Worm (Caenorhabditis elegans) whole organism, L4 larva: ENCODE measurements around the gene R05C11.4.

Source experiments
- D1046.2 ChIP-seq: fragments of 200-800 bp; sonication (Bioruptor generic); IDR thresholded peaks from 2 replicates; pipeline ENCODE4 v1.3.6; 2022; ENCODE audit warnings: missing genetic modification characterization, missing compliant biosample characterization
- Y75B8A.6 ChIP-seq: fragments of 200-800 bp; sonication (Bioruptor generic); IDR thresholded peaks from 2 replicates; pipeline ENCODE4 v1.3.6; 2022; ENCODE audit warnings: missing genetic modification reagents, missing genetic modification characterization, missing compliant biosample characterization
- ZK337.2 ChIP-seq: fragments of 200-800 bp; sonication (Bioruptor generic); IDR thresholded peaks from 2 replicates; pipeline ENCODE4 v1.3.6; 2022; ENCODE audit warnings: missing genetic modification reagents, missing genetic modification characterization, missing compliant biosample characterization
- ZK546.5 ChIP-seq, 2 experiments: sonication (generic microtip); optimal IDR thresholded peaks; 2 replicates each; lab custom pipeline; 2017; ENCODE audit warnings: missing biosample characterization in 2 of 2, missing genetic modification characterization in 2 of 2
- aha-1 ChIP-seq: fragments of 150-350 bp; peaks from one replicate; lab custom pipeline; 2014; ENCODE audit warnings: missing biosample characterization, missing genetic modification characterization
- ama-1 ChIP-seq: fragments of 150-350 bp; optimal IDR thresholded peaks from 2 replicates; lab custom pipeline; 2014; ENCODE audit warnings: inconsistent platforms, mixed read lengths
- arid-1 ChIP-seq: fragments of 200-800 bp; sonication (Bioruptor generic); conservative IDR thresholded peaks from 2 replicates; pipeline ENCODE4 v1.3.6; 2022; ENCODE audit warnings: missing genetic modification reagents, missing genetic modification characterization, missing compliant biosample characterization
- ceh-20 ChIP-seq: fragments of 200-800 bp; sonication (Bioruptor generic); IDR thresholded peaks from 2 replicates; pipeline ENCODE4 v1.3.6; 2022; ENCODE audit warnings: missing genetic modification reagents, missing genetic modification characterization, missing compliant biosample characterization
- ceh-28 ChIP-seq: fragments of 150-350 bp; optimal IDR thresholded peaks from 2 replicates; lab custom pipeline; 2014; ENCODE audit warnings: missing biosample characterization, missing genetic modification reagents, missing genetic modification characterization
- ceh-82 ChIP-seq: sonication (generic microtip); optimal IDR thresholded peaks from 2 replicates; lab custom pipeline; 2017; ENCODE audit warnings: missing biosample characterization, missing genetic modification characterization
- ces-1 ChIP-seq: fragments of 150-350 bp; sonication (generic microtip); optimal IDR thresholded peaks from 4 replicates; lab custom pipeline; 2014; ENCODE audit warnings: missing biosample characterization, missing genetic modification reagents, missing genetic modification characterization
- cey-2 ChIP-seq: sonication (generic microtip); optimal IDR thresholded peaks from 3 replicates; lab custom pipeline; 2017; ENCODE audit warnings: missing genetic modification characterization, mild to moderate bottlenecking, missing compliant biosample characterization, antibody characterized with exemption, borderline replicate concordance; ENCODE audit not compliant: insufficient read depth
- ctbp-1 ChIP-seq: fragments of 200-800 bp; sonication (Bioruptor generic); IDR thresholded peaks from 2 replicates; pipeline ENCODE4 v1.3.6; 2022; ENCODE audit warnings: missing genetic modification reagents, missing genetic modification characterization, missing compliant biosample characterization
- daf-16 ChIP-seq, 3 experiments: sonication (generic microtip); optimal IDR thresholded peaks; 2 replicates each; lab custom pipeline; 2016 to 2017; ENCODE audit warnings: missing genetic modification characterization in 3 of 3, missing genetic modification reagents in 3 of 3, mild to moderate bottlenecking in 2 of 3, missing compliant biosample characterization in 2 of 3, missing biosample characterization in 1 of 3, moderate library complexity in 1 of 3
- daf-19 ChIP-seq: fragments of 200-800 bp; sonication (Bioruptor generic); conservative IDR thresholded peaks from 2 replicates; pipeline ENCODE4 v1.3.6; 2022; ENCODE audit warnings: missing genetic modification characterization, missing compliant biosample characterization
- dmd-6 ChIP-seq: fragments of 200-800 bp; sonication (Bioruptor generic); IDR thresholded peaks from 2 replicates; pipeline ENCODE4 v1.3.6; 2022; ENCODE audit warnings: missing genetic modification reagents, missing genetic modification characterization, missing compliant biosample characterization
- dmd-9 ChIP-seq: fragments of 200-800 bp; sonication (Bioruptor generic); IDR thresholded peaks from 2 replicates; pipeline ENCODE4 v1.3.6; 2022; ENCODE audit warnings: missing genetic modification reagents, missing genetic modification characterization, missing compliant biosample characterization
- dve-1 ChIP-seq: sonication (generic microtip); optimal IDR thresholded peaks from 2 replicates; lab custom pipeline; 2017; ENCODE audit warnings: antibody characterized with exemption, mild to moderate bottlenecking, missing genetic modification characterization, missing compliant biosample characterization; ENCODE audit not compliant: insufficient read depth
- fkh-10 ChIP-seq: fragments of 150-350 bp; optimal IDR thresholded peaks from 2 replicates; lab custom pipeline; 2014; ENCODE audit warnings: missing biosample characterization, missing genetic modification reagents, missing genetic modification characterization
- gei-8 ChIP-seq: fragments of 200-800 bp; sonication (Bioruptor generic); optimal IDR thresholded peaks from 2 replicates; lab custom pipeline; 2018; ENCODE audit warnings: mild to moderate bottlenecking, missing genetic modification characterization, missing compliant biosample characterization
- hlh-11 ChIP-seq: fragments of 200-800 bp; sonication (Bioruptor generic); optimal IDR thresholded peaks from 2 replicates; lab custom pipeline; 2018; ENCODE audit warnings: mild to moderate bottlenecking, missing genetic modification characterization, missing compliant biosample characterization
- hlh-30 ChIP-seq: sonication (generic microtip); optimal IDR thresholded peaks from 2 replicates; lab custom pipeline; 2017; ENCODE audit warnings: antibody characterized with exemption, mild to moderate bottlenecking, missing genetic modification characterization, missing compliant biosample characterization; ENCODE audit not compliant: insufficient read depth
- hmg-1.1 ChIP-seq: fragments of 200-800 bp; sonication (Bioruptor generic); IDR thresholded peaks from 2 replicates; pipeline ENCODE4 v1.3.6; 2022; ENCODE audit warnings: missing genetic modification reagents, missing genetic modification characterization, missing compliant biosample characterization
- lin-15B ChIP-seq: fragments of 150-350 bp; sonication (generic microtip); optimal IDR thresholded peaks from 3 replicates; lab custom pipeline; 2014; ENCODE audit warnings: missing biosample characterization, missing genetic modification characterization
- lsy-2 ChIP-seq, 2 experiments: fragments of 150-350 bp in 1 of 2; sonication (generic microtip) in 1 of 2; optimal IDR thresholded peaks; 2 replicates each; lab custom pipeline; 2014 to 2017; ENCODE audit warnings: missing biosample characterization in 2 of 2, missing genetic modification characterization in 2 of 2
- madf-9 ChIP-seq: fragments of 200-800 bp; sonication (Bioruptor generic); conservative IDR thresholded peaks from 2 replicates; pipeline ENCODE4 v1.3.6; 2022; ENCODE audit warnings: missing genetic modification reagents, missing genetic modification characterization, missing compliant biosample characterization
- mdl-1 ChIP-seq, 2 experiments: fragments of 150-350 bp in 1 of 2; sonication (generic microtip) in 1 of 2; optimal IDR thresholded peaks; 2 replicates each; lab custom pipeline; 2014 to 2017; ENCODE audit warnings: missing biosample characterization in 2 of 2, missing genetic modification characterization in 2 of 2
- mep-1 ChIP-seq: fragments of 150-350 bp; sonication (generic microtip); optimal IDR thresholded peaks from 3 replicates; lab custom pipeline; 2014; ENCODE audit warnings: missing biosample characterization, missing genetic modification characterization
- mxl-3 ChIP-seq: fragments of 200-800 bp; sonication (Bioruptor generic); optimal IDR thresholded peaks from 2 replicates; lab custom pipeline; 2018; ENCODE audit warnings: mild to moderate bottlenecking, missing genetic modification characterization, missing compliant biosample characterization
- nhr-10 ChIP-seq: fragments of 150-350 bp; optimal IDR thresholded peaks from 2 replicates; lab custom pipeline; 2014; ENCODE audit warnings: missing biosample characterization, missing genetic modification characterization
- nhr-11 ChIP-seq: fragments of 150-350 bp; optimal IDR thresholded peaks from 2 replicates; lab custom pipeline; 2014; ENCODE audit warnings: missing biosample characterization, missing genetic modification characterization
- nhr-28 ChIP-seq: fragments of 150-350 bp; optimal IDR thresholded peaks from 2 replicates; lab custom pipeline; 2014; ENCODE audit warnings: missing biosample characterization, missing genetic modification characterization
- pha-4 ChIP-seq, 2 experiments: fragments of 150-350 bp in 1 of 2; fragments of 200-800 bp in 1 of 2; sonication (Bioruptor generic) in 1 of 2; IDR thresholded peaks in 1 of 2; optimal IDR thresholded peaks in 1 of 2; 2 replicates each; pipeline versions ENCODE4 v1.3.6 to Lab custom; 2014 to 2022; ENCODE audit warnings: missing genetic modification characterization in 2 of 2, missing genetic modification reagents in 2 of 2, missing biosample characterization in 1 of 2, missing compliant biosample characterization in 1 of 2
- pqm-1 ChIP-seq: sonication (generic microtip); optimal IDR thresholded peaks from 2 replicates; lab custom pipeline; 2017; ENCODE audit warnings: missing biosample characterization, missing genetic modification characterization
- rbr-2 ChIP-seq: sonication (generic microtip); optimal IDR thresholded peaks from 2 replicates; lab custom pipeline; 2016; ENCODE audit warnings: missing genotype, missing genetic modification characterization, missing compliant biosample characterization
- saeg-2 ChIP-seq: fragments of 200-800 bp; sonication (Bioruptor generic); IDR thresholded peaks from 2 replicates; pipeline ENCODE4 v1.3.6; 2022; ENCODE audit warnings: missing genetic modification reagents, missing genetic modification characterization, missing compliant biosample characterization
- sdz-12 ChIP-seq: fragments of 200-800 bp; sonication (Bioruptor generic); optimal IDR thresholded peaks from 2 replicates; lab custom pipeline; 2018; ENCODE audit warnings: mild to moderate bottlenecking, missing genetic modification characterization, missing compliant biosample characterization
- skn-1 ChIP-seq: fragments of 150-350 bp; optimal IDR thresholded peaks from 2 replicates; lab custom pipeline; 2014; ENCODE audit warnings: missing biosample characterization, missing genetic modification characterization
- snpc-4 ChIP-seq: fragments of 150-350 bp; optimal IDR thresholded peaks from 2 replicates; lab custom pipeline; 2014; ENCODE audit warnings: missing biosample characterization, missing genetic modification characterization
- unc-130 ChIP-seq: sonication (generic microtip); optimal IDR thresholded peaks from 2 replicates; lab custom pipeline; 2016; ENCODE audit warnings: missing genetic modification reagents, missing genetic modification characterization, missing compliant biosample characterization
- unc-62 ChIP-seq, 3 experiments: fragments of 150-350 bp in 1 of 3; sonication (generic microtip); optimal IDR thresholded peaks in 2 of 3; peaks in 1 of 3; 1 replicate in 1 of 3; 2 replicates in 2 of 3; lab custom pipeline; 2014 to 2017; ENCODE audit warnings: missing biosample characterization in 3 of 3, missing genetic modification characterization in 3 of 3, missing genetic modification reagents in 3 of 3, missing genotype in 1 of 3
- vab-7 ChIP-seq: fragments of 200-800 bp; sonication (Bioruptor generic); IDR thresholded peaks from 2 replicates; pipeline ENCODE4 v1.3.6; 2022; ENCODE audit warnings: missing genetic modification reagents, missing genetic modification characterization, missing compliant biosample characterization
- zag-1 ChIP-seq: fragments of 150-350 bp; optimal IDR thresholded peaks from 2 replicates; lab custom pipeline; 2014; ENCODE audit warnings: missing biosample characterization, missing genetic modification characterization
- zip-2 ChIP-seq: fragments of 150-350 bp; optimal IDR thresholded peaks from 2 replicates; lab custom pipeline; 2014; ENCODE audit warnings: missing biosample characterization, missing genetic modification characterization
- ztf-7 ChIP-seq: fragments of 150-350 bp; optimal IDR thresholded peaks from 2 replicates; lab custom pipeline; 2014; ENCODE audit warnings: missing biosample characterization, missing genetic modification characterization

The R05C11.4 gene

DNA sequence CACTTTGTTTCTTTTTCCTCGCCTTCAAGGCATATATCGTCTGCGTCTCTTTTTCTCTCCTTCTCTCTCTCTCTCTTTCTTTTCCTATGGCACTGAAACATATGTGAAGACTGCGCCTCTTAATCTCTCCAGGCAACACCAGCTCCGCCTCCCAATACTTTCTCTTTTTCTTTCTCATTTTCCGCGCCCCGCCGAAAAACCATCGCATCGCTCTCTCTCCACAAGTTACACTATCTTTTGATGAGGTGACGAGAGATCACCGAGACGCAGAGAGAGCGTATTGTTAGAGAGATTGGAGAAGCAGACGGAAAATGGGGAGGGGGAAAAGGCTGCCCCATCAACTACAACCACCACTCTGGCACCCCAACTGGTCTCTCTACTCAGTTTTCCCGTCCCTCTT, 2.5 kb upstream of the R05C11.4 start (continued):
- TF ChIP-seq mxl-3 (GFP tag; lab: Kevin White, UChicago): peak; percentile 69
- TF ChIP-seq hmg-1.1 (GFP tag; lab: Robert Waterston, UW): peak; percentile 86
- TF ChIP-seq arid-1 (GFP tag; lab: Robert Waterston, UW): 0 out of 2 replicates have a peak, but pooled peaks have one; percentile 41
- peak; percentile 48 for TF ChIP-seq pha-4 (GFP tag; IDR thresholded peaks at IDR 0.05; lab: Robert Waterston, UW)
- no peak for TF ChIP-seq pha-4 (tag; optimal IDR thresholded peaks at IDR 0.05; lab: Kevin White, UChicago)
- TF ChIP-seq ztf-7 (tag; lab: Kevin White, UChicago): no peak
- no peak for TF ChIP-seq sdz-12
- TF ChIP-seq Y75B8A.6 (GFP tag; lab: Robert Waterston, UW): no peak
- TF ChIP-seq zip-2 (tag; lab: Kevin White, UChicago): no peak
- peak; percentile 90 for TF ChIP-seq hlh-11 (tag; lab: Kevin White, UChicago)
- TF ChIP-seq ZK546.5 (tag; optimal IDR thresholded peaks at IDR 0.05; lab: Kevin White, UChicago): no peak
- no peak for TF ChIP-seq dmd-9
- no peak for TF ChIP-seq ZK337.2
- TF ChIP-seq mep-1 (tag; lab: Kevin White, UChicago): peak; percentile 93
- no peak for TF ChIP-seq nhr-10
- TF ChIP-seq skn-1 (tag; lab: Kevin White, UChicago): no peak
- no peak for TF ChIP-seq unc-130 (GFP tag; lab: Kevin White, UChicago)
- TF ChIP-seq daf-16 (GFP tag; optimal IDR thresholded peaks at IDR 0.05; lab: Kevin White, UChicago): no peak
- TF ChIP-seq daf-16 (tag; optimal IDR thresholded peaks at IDR 0.05; lab: Kevin White, UChicago): no peak
- TF ChIP-seq unc-62 (GFP tag; optimal IDR thresholded peaks at IDR 0.05 in 1 of 2; lab: Kevin White, UChicago): peak in 1 of 2 experiments; percentile 71
- TF ChIP-seq unc-62 (tag; optimal IDR thresholded peaks at IDR 0.05; lab: Kevin White, UChicago): peak; percentile 66
- TF ChIP-seq fkh-10 (GFP tag; lab: Kevin White, UChicago): peak; percentile 82
- no peak for TF ChIP-seq ama-1
- peak; percentile 89 for TF ChIP-seq ctbp-1 (GFP tag; lab: Robert Waterston, UW)
- TF ChIP-seq daf-19: no peak
- peak; percentile 72 for TF ChIP-seq nhr-11 (tag; lab: Kevin White, UChicago)
- TF ChIP-seq pqm-1 (tag; lab: Kevin White, UChicago): no peak
- peak; percentile 77; the same call in 1 of the 2 replicates for TF ChIP-seq ceh-20 (GFP tag; lab: Robert Waterston, UW)
- TF ChIP-seq snpc-4: no peak

DNA sequence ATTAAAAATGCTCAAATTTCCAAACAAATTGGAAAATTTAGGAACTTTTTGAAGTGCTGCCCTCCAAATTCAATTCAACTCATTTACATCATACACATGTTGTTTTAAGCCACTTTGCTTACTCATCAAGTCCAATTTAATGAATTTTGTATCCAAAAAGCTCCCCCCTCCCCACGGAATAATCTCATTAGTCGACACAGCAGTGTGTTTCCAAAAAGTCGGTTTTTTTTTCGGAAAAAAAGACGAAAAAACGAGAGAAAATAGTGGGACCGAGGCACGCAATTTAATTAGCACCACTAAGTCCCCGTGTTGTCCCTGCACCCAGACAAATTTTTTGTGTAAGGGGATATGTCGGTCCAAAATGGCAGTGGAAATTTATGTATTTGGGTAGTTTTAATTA, 1.0 kb downstream of the R05C11.4 start:
- no peak for TF ChIP-seq vab-7 (GFP tag; lab: Robert Waterston, UW)
- TF ChIP-seq lsy-2 (tag; optimal IDR thresholded peaks at IDR 0.05; lab: Kevin White, UChicago): peak in 1 of 2 experiments; percentile 12
- TF ChIP-seq ces-1 (GFP tag; lab: Kevin White, UChicago): peak; percentile 86
- no peak for TF ChIP-seq cey-2 (tag; lab: Kevin White, UChicago)
- peak; percentile 20 for TF ChIP-seq rbr-2
- 0 out of 2 replicates have a peak, but pooled peaks have one; percentile 9 for TF ChIP-seq hmg-1.1 (GFP tag; lab: Robert Waterston, UW)
- TF ChIP-seq lin-15B: no peak
- peak; percentile 1 for TF ChIP-seq aha-1 (tag; lab: Kevin White, UChicago)
- TF ChIP-seq saeg-2: no peak
- TF ChIP-seq ctbp-1 (GFP tag; lab: Robert Waterston, UW): 0 out of 2 replicates have a peak, but pooled peaks have one; percentile 30

DNA sequence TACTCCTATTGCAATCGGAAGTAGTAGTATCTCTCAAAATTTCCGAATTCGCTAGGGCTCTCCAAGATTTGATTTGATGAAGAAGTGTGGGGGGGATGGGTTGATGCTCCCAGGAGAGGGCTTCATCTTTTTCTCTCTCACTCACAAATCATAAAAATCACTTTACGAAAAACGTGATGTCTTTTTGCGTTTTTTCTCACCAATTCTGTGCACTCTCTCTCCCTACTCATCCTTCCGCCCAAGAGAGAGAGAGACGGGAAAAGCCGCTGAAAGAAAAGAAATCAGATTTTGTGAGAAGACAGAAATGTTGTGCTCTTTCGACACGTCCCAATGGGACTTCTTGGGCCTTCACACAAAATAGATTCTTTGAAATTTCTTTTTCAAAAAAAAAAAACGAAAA, 2.3 kb downstream of the R05C11.4 start:
- no peak for TF ChIP-seq dve-1 (tag; lab: Kevin White, UChicago)
- TF ChIP-seq lin-15B: no peak
- no peak for TF ChIP-seq ceh-28 (tag; lab: Kevin White, UChicago)
- no peak for TF ChIP-seq ceh-82 (tag; lab: Kevin White, UChicago)
- TF ChIP-seq gei-8: no peak
- no peak for TF ChIP-seq snpc-4
- TF ChIP-seq D1046.2 (GFP tag; lab: Robert Waterston, UW): no peak
- no peak for TF ChIP-seq pqm-1 (tag; lab: Kevin White, UChicago)
- peak; percentile 26; the same call in 1 of the 2 replicates for TF ChIP-seq dmd-6 (GFP tag; lab: Robert Waterston, UW)
- peak in 1 of 2 experiments; percentile 11 for TF ChIP-seq mdl-1 (tag; optimal IDR thresholded peaks at IDR 0.05; lab: Kevin White, UChicago)
- TF ChIP-seq hmg-1.1 (GFP tag; lab: Robert Waterston, UW): 0 out of 2 replicates have a peak, but pooled peaks have one; percentile 39
- TF ChIP-seq nhr-28 (tag; lab: Kevin White, UChicago): no peak
- TF ChIP-seq mep-1 (tag; lab: Kevin White, UChicago): peak; percentile 23
- TF ChIP-seq aha-1 (tag; lab: Kevin White, UChicago): peak; percentile 21
- no peak for TF ChIP-seq madf-9 (GFP tag; lab: Robert Waterston, UW)
- peak; percentile 8 for TF ChIP-seq hlh-30 (tag; lab: Kevin White, UChicago)
- TF ChIP-seq ces-1 (GFP tag; lab: Kevin White, UChicago): peak; percentile 65
- peak in 1 of 2 experiments; percentile 41 for TF ChIP-seq lsy-2 (tag; optimal IDR thresholded peaks at IDR 0.05; lab: Kevin White, UChicago)
- TF ChIP-seq zag-1 (tag; lab: Kevin White, UChicago): no peak
- peak; percentile 1 for TF ChIP-seq nhr-11 (tag; lab: Kevin White, UChicago)
- peak; percentile 55 for TF ChIP-seq fkh-10 (GFP tag; lab: Kevin White, UChicago)
- TF ChIP-seq ZK337.2: no peak
